Fruit fly (Drosophila melanogaster) whole organism, pupa: Measurements from ENCODE around the gene aly.

Source experiments
- CG13204 ChIP-seq: fragments of 200-800 bp; sonication (Bioruptor generic); optimal IDR thresholded peaks from 2 replicates; lab custom pipeline; 2018; ENCODE audit warnings: missing biosample characterization, mild to moderate bottlenecking, missing genetic modification characterization, moderate library complexity
- CG15710 ChIP-seq: fragments of 200-800 bp; sonication (Bioruptor generic); optimal IDR thresholded peaks from 2 replicates; lab custom pipeline; 2018; ENCODE audit warnings: missing biosample characterization, mild to moderate bottlenecking, missing genetic modification characterization, moderate library complexity
- CG17806 ChIP-seq: fragments of 200-800 bp; sonication (Bioruptor generic); optimal IDR thresholded peaks from 2 replicates; lab custom pipeline; 2018; ENCODE audit warnings: missing biosample characterization, mild to moderate bottlenecking, missing genetic modification characterization, moderate library complexity
- CG34367 ChIP-seq: fragments of 200-800 bp; sonication (Bioruptor generic); optimal IDR thresholded peaks from 2 replicates; lab custom pipeline; 2018; ENCODE audit warnings: missing biosample characterization, mild to moderate bottlenecking, missing genetic modification characterization
- CG4496 ChIP-seq: fragments of 200-800 bp; sonication (Bioruptor generic); IDR thresholded peaks from 3 replicates; pipeline ENCODE4 v1.3.6; 2022; ENCODE audit warnings: missing biosample characterization, missing genetic modification characterization
- CG8159 ChIP-seq: fragments of 200-800 bp; sonication (Bioruptor generic); optimal IDR thresholded peaks from 3 replicates; lab custom pipeline; 2018; ENCODE audit warnings: missing biosample characterization, mild to moderate bottlenecking, missing genetic modification characterization, moderate library complexity
- CG9948 ChIP-seq: fragments of 200-800 bp; sonication (Bioruptor generic); optimal IDR thresholded peaks from 2 replicates; lab custom pipeline; 2018; ENCODE audit warnings: missing biosample characterization, mild to moderate bottlenecking, missing genetic modification characterization, moderate library complexity
- D1 ChIP-seq: fragments of 200-800 bp; sonication (Bioruptor generic); optimal IDR thresholded peaks from 2 replicates; lab custom pipeline; 2018; ENCODE audit warnings: missing biosample characterization, mild to moderate bottlenecking, missing genetic modification characterization, moderate library complexity
- EcR ChIP-seq: fragments of 200-800 bp; sonication (Bioruptor generic); optimal IDR thresholded peaks from 3 replicates; lab custom pipeline; 2019; ENCODE audit warnings: missing biosample characterization, missing genetic modification characterization, mild to moderate bottlenecking, moderate library complexity, missing genetic modification reagents
- Snoo ChIP-seq: fragments of 200-800 bp; sonication (Bioruptor generic); optimal IDR thresholded peaks from 3 replicates; lab custom pipeline; 2017; ENCODE audit warnings: missing biosample characterization, mild to moderate bottlenecking, missing genetic modification characterization, inconsistent platforms
- fd96Ca ChIP-seq: fragments of 200-800 bp; sonication (Bioruptor generic); IDR thresholded peaks from 3 replicates; pipeline ENCODE4 v1.3.6; 2022; ENCODE audit warnings: missing biosample characterization, missing genetic modification characterization
- gl ChIP-seq: fragments of 200-800 bp; sonication (Bioruptor generic); optimal IDR thresholded peaks from 2 replicates; lab custom pipeline; 2018; ENCODE audit warnings: missing biosample characterization, mild to moderate bottlenecking, missing genetic modification characterization
- rn ChIP-seq: fragments of 200-800 bp; sonication (Bioruptor generic); IDR thresholded peaks from 2 replicates; pipeline ENCODE4 v1.3.6; 2022; ENCODE audit warnings: missing biosample characterization, missing genetic modification characterization

dm6 chr3L:3036951-3037586 lies 10.7 kb upstream of the aly start:
- TF ChIP-seq rn (GFP tag; lab: Robert Waterston, UW): no peak
- TF ChIP-seq EcR (GFP tag; lab: Kevin White, UChicago): no peak
- TF ChIP-seq gl (tag; lab: Kevin White, UChicago): no peak
- no peak for TF ChIP-seq fd96Ca (GFP tag; lab: Robert Waterston, UW)
- TF ChIP-seq D1: no peak
- TF ChIP-seq CG9948 (tag; lab: Kevin White, UChicago): no peak
- TF ChIP-seq CG8159 (tag; lab: Kevin White, UChicago): no peak
- TF ChIP-seq CG13204 (GFP tag; lab: Kevin White, UChicago): peak; percentile 50
- no peak for TF ChIP-seq Snoo (tag; lab: Kevin White, UChicago)
- TF ChIP-seq CG34367 (tag; lab: Kevin White, UChicago): no peak
- no peak for TF ChIP-seq CG4496 (GFP tag; lab: Robert Waterston, UW)
- TF ChIP-seq CG15710 (tag; lab: Kevin White, UChicago): no peak
- no peak for TF ChIP-seq CG17806 (tag; lab: Kevin White, UChicago)
